Worm (Caenorhabditis elegans) whole organism, L1 larva: ENCODE measurements around the gene gtl-2.

Experiments used
- aha-1 ChIP-seq: fragments of 150-350 bp; optimal IDR thresholded peaks from 2 replicates; lab custom pipeline; 2014; ENCODE audit warnings: missing biosample characterization, missing genetic modification characterization
- ceh-88 ChIP-seq: fragments of 200-800 bp; sonication (Bioruptor generic); IDR thresholded peaks from 2 replicates; pipeline ENCODE4 v1.3.6; 2022; ENCODE audit warnings: missing genetic modification characterization, missing compliant biosample characterization
- elt-2 ChIP-seq: sonication (generic microtip); optimal IDR thresholded peaks from 2 replicates; lab custom pipeline; 2016; ENCODE audit warnings: missing genetic modification characterization, mild to moderate bottlenecking, inconsistent platforms, missing compliant biosample characterization, missing genetic modification reagents
- fos-1 ChIP-seq: fragments of 150-350 bp; optimal IDR thresholded peaks from 2 replicates; lab custom pipeline; 2014; ENCODE audit warnings: missing biosample characterization, missing genetic modification characterization
- grh-1 ChIP-seq: fragments of 200-800 bp; sonication (Bioruptor generic); IDR thresholded peaks from 2 replicates; pipeline ENCODE4 v1.3.6; 2022; ENCODE audit warnings: missing genetic modification reagents, missing genetic modification characterization, missing compliant biosample characterization
- lin-14 ChIP-seq: fragments of 200-800 bp; sonication (Bioruptor generic); optimal IDR thresholded peaks from 2 replicates; lab custom pipeline; 2018; ENCODE audit warnings: mild to moderate bottlenecking, missing genetic modification characterization, moderate library complexity, missing compliant biosample characterization
- lin-39 ChIP-seq: fragments of 150-350 bp; optimal IDR thresholded peaks from 2 replicates; lab custom pipeline; 2014; ENCODE audit warnings: missing biosample characterization, missing genetic modification reagents, missing genetic modification characterization
- mdl-1 ChIP-seq, 2 experiments: fragments of 150-350 bp; optimal IDR thresholded peaks; 2 replicates each; lab custom pipeline; 2014 to 2017; ENCODE audit warnings: missing biosample characterization in 2 of 2, missing genetic modification characterization in 2 of 2, inconsistent platforms in 1 of 2
- nhr-28 ChIP-seq: fragments of 150-350 bp; optimal IDR thresholded peaks from 2 replicates; lab custom pipeline; 2014; ENCODE audit warnings: missing biosample characterization, missing genetic modification characterization
- nhr-76 ChIP-seq: sonication (generic microtip); optimal IDR thresholded peaks from 2 replicates; lab custom pipeline; 2017; ENCODE audit warnings: missing biosample characterization, missing genetic modification characterization
- nhr-85 ChIP-seq: sonication (generic microtip); peaks from one replicate; lab custom pipeline; 2016; ENCODE audit warnings: missing genetic modification characterization, inconsistent platforms, missing compliant biosample characterization
- pag-3 ChIP-seq: sonication (generic microtip); optimal IDR thresholded peaks from 2 replicates; lab custom pipeline; 2017; ENCODE audit warnings: missing genetic modification characterization, mild to moderate bottlenecking, missing compliant biosample characterization, antibody characterized with exemption, borderline replicate concordance; ENCODE audit not compliant: insufficient read depth
- zag-1 ChIP-seq: fragments of 150-350 bp; optimal IDR thresholded peaks from 2 replicates; lab custom pipeline; 2014; ENCODE audit warnings: missing biosample characterization, missing genetic modification characterization

DNA sequence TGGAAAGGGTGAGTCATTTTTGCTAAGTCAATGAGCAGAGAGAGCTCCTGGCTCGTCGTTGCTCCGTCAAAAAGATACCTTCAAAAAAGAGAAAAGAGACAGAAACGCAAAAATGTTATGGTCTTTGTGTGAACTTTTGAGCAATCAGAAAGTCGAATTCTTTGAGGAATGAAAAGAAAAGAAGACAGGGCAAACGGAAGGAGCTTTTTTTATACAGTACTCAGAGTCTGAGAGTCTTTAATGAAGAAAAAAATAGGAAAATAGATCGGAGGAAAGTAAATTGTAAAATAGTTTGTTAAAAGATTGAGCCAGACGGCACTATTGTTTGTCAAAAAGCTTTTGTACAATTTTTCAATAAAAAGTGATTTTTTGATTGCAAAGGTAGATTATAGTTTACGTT lies 3.8 kb upstream of the gtl-2 start:
- no peak for TF ChIP-seq grh-1 (GFP tag; lab: Robert Waterston, UW)
- TF ChIP-seq ceh-88 (GFP tag; lab: Robert Waterston, UW): no peak
- TF ChIP-seq aha-1 (tag; lab: Kevin White, UChicago): no peak
- no peak for TF ChIP-seq elt-2
- TF ChIP-seq mdl-1 (tag; optimal IDR thresholded peaks at IDR 0.05; lab: Kevin White, UChicago): no peak
- no peak for TF ChIP-seq nhr-76 (tag; lab: Kevin White, UChicago)
- no peak for TF ChIP-seq lin-39 (tag; lab: Kevin White, UChicago)
- no peak for TF ChIP-seq fos-1 (tag; lab: Kevin White, UChicago)
- TF ChIP-seq nhr-28 (tag; lab: Kevin White, UChicago): no peak
- no peak for TF ChIP-seq lin-14 (GFP tag; lab: Kevin White, UChicago)
- TF ChIP-seq nhr-85 (tag; lab: Kevin White, UChicago): no peak
- TF ChIP-seq pag-3 (tag; lab: Kevin White, UChicago): no peak
- no peak for TF ChIP-seq zag-1 (tag; lab: Kevin White, UChicago)
